Worm (Caenorhabditis elegans) whole organism, dauer: Measurements from ENCODE around the gene drn-1.

Experiments used
- unc-62 ChIP-seq: sonication (generic microtip); optimal IDR thresholded peaks from 2 replicates; lab custom pipeline; 2017; ENCODE audit warnings: missing biosample characterization, missing genetic modification reagents, missing genetic modification characterization

drn-1 gene

DNA sequence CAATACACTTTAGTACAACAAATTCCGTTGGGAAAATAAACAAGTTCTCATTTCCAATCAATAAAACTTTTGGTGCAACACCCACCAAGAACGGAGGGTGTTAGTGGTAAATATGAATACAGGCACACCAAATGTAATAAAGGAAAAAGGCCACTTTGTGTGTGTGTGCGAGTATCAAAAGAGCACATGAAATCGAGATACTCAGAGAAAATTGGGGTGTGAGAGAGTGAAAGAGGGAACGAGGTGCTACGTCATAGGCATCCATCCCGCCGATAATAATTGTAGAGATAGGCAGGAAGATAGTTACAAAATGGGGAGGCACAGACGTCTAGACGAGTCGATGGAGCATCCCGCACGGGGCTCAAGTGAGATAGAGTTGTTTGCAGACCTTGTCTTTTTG is 43.9 kb downstream of the drn-1 start:
- TF ChIP-seq unc-62: no peak

ce11 chrII:5226309-5226708 is 45.3 kb downstream of the drn-1 start:
- TF ChIP-seq unc-62: no peak

DNA sequence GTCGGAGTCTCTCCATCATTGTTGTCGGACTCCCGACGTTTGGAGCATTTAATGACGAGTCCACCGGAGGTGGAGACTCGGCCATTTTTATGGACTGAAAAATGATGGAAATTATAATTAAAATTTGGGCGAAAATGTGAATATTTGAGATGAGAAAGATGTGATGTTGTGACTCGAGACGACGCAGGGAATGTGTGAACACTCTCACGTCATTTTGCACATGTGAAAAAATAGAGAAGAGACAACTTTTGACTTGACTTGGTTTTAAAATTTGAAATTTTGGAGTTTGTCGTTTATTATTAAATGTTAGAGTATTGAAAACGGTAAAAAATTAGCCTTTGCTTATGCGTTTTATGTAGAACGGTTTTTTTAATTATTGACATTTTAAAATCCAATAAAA is 46.4 kb downstream of the drn-1 start, which contains the start of gene dsh-1:
TSS of gene dsh-1 (minus strand) at position 101 of the 400 bp plus-strand sequence.
- TF ChIP-seq unc-62: no peak

DNA sequence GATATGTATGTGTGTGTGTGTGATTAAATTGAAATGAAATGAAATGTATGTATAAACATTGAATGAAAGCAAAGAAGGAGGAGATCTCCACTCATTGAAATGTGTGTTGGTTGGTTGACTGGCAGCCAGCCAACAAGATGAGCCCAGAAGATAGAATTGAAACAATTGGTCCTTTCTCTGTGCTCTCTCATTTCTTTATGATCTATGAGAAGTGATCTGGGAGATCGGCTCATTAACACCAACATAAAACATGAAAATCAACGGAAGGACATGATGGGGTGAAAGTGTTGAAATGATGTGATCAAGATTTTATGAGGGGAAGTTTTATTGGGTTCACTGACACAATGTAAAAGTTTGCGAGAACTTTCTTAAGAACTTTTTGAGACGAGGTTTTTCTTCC is 48.8 kb downstream of the drn-1 start:
- TF ChIP-seq unc-62: no peak

- no peak for TF ChIP-seq unc-62
Observed at ce11 chrII:5220648-5221047, 51.0 kb downstream of the drn-1 start.
